Worm (Caenorhabditis elegans) whole organism, L4 larva: Measurements from ENCODE around the gene Y54F10BM.21.

Source experiments
- R02D3.7 ChIP-seq: fragments of 150-350 bp; sonication (generic microtip); optimal IDR thresholded peaks from 3 replicates; lab custom pipeline; 2014; ENCODE audit warnings: missing biosample characterization, missing genetic modification characterization
- ceh-32 ChIP-seq: sonication (generic microtip); optimal IDR thresholded peaks from 2 replicates; lab custom pipeline; 2016; ENCODE audit warnings: mild to moderate bottlenecking, missing genetic modification characterization, missing compliant biosample characterization; ENCODE audit not compliant: poor library complexity
- fos-1 ChIP-seq: fragments of 150-350 bp; optimal IDR thresholded peaks from 2 replicates; lab custom pipeline; 2014; ENCODE audit warnings: missing biosample characterization, missing genetic modification characterization
- hif-1 ChIP-seq, 2 experiments: sonication (generic microtip); optimal IDR thresholded peaks; 2 replicates each; lab custom pipeline; 2016 to 2017; ENCODE audit warnings: missing compliant biosample characterization in 2 of 2, missing genetic modification characterization in 2 of 2, missing genetic modification reagents in 2 of 2, missing genotype in 2 of 2, mild to moderate bottlenecking in 1 of 2
- nhr-102 ChIP-seq: sonication (generic microtip); optimal IDR thresholded peaks from 2 replicates; lab custom pipeline; 2016; ENCODE audit warnings: mild to moderate bottlenecking, missing genetic modification characterization, moderate library complexity, missing compliant biosample characterization
- nhr-25 ChIP-seq: sonication (generic microtip); optimal IDR thresholded peaks from 2 replicates; lab custom pipeline; 2017; ENCODE audit warnings: missing genetic modification characterization, mild to moderate bottlenecking, missing compliant biosample characterization, antibody characterized with exemption, moderate library complexity, borderline replicate concordance; ENCODE audit not compliant: insufficient read depth
- nhr-76 ChIP-seq: fragments of 150-350 bp; optimal IDR thresholded peaks from 2 replicates; lab custom pipeline; 2014; ENCODE audit warnings: missing biosample characterization, missing genetic modification characterization
- nhr-77 ChIP-seq: fragments of 150-350 bp; optimal IDR thresholded peaks from 2 replicates; lab custom pipeline; 2014; ENCODE audit warnings: missing biosample characterization, missing genetic modification characterization
- pha-4 ChIP-seq, 2 experiments: fragments of 150-350 bp in 1 of 2; fragments of 200-800 bp in 1 of 2; sonication (Bioruptor generic) in 1 of 2; IDR thresholded peaks in 1 of 2; optimal IDR thresholded peaks in 1 of 2; 2 replicates each; pipeline versions ENCODE4 v1.3.6 to Lab custom; 2014 to 2022; ENCODE audit warnings: missing genetic modification characterization in 2 of 2, missing genetic modification reagents in 2 of 2, missing biosample characterization in 1 of 2, missing compliant biosample characterization in 1 of 2
- unc-130 ChIP-seq: sonication (generic microtip); optimal IDR thresholded peaks from 2 replicates; lab custom pipeline; 2016; ENCODE audit warnings: missing genetic modification reagents, missing genetic modification characterization, missing compliant biosample characterization

DNA sequence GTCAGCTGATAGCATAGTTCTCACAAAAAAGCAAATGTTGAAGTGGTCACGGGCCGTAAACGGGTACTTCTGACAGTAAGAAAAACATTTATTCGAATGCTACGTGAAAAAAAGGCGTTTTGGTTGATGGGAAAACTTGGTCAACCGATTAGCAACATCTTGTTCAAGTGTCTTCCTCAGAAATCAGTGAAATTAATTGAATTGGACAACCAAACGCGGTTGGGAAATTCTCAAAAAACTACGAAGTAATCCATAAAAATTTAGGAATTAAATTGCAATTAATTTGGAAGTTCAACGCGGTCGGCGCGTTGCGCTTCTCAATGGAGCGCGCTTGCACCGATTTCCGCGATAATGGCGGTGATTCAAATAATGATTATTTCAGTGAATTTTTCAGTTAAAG is 17.6 kb upstream of the Y54F10BM.21 start:
- TF ChIP-seq nhr-25 (no peak), fos-1 (tag; lab: Kevin White, UChicago) (no peak), nhr-76 (tag; lab: Kevin White, UChicago) (no peak), ceh-32 (no peak), nhr-77 (tag; lab: Kevin White, UChicago) (no peak), pha-4 (GFP tag; IDR thresholded peaks at IDR 0.05; lab: Robert Waterston, UW) (no peak), pha-4 (tag; optimal IDR thresholded peaks at IDR 0.05; lab: Kevin White, UChicago) (no peak), R02D3.7 (tag; lab: Kevin White, UChicago) (no peak), nhr-102 (tag; lab: Kevin White, UChicago) (no peak), unc-130 (GFP tag; lab: Kevin White, UChicago) (no peak), hif-1 (tag; optimal IDR thresholded peaks at IDR 0.05; lab: Kevin White, UChicago) (no peak)
